Fruit fly (Drosophila melanogaster): ENCODE data around the gene CG13392.

DNA sequence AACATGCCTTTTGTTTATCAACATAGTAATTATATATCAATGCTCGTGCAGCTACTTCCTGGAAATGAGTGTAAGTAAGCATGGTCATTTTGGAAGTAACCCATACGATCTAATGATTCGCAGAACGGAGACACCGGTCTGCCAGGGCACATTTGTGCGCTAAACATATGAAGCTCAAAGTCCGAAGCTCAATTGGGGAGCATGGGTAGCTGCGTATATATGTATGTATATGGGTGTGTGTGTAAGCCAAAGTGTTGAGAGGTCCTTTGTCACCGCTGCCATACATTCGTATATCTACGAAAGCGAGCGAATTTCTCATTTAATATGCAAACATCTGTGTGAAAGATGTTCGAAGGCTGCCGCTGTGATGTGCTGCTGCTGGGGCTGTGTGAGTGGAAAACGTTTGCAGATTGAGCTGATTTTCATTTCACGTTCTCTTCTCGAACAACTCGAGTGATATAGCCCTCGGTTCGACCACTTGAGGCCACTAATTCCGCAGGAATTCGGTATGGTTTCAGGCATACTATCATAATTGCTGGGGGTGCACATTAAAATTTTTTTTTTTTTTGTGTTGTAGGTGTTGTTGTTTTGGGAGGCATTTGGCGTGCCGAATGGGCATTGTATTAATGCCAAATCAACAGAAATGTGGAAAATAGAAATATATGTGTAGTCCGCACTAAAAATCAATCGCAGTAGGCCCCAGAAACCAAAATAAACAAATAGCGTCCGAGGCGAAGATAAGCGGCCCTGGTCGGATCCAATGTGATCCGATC is 35.7 kb upstream of the CG13392 start:
- TF ChIP-seq CTCF (optimal IDR thresholded peaks at IDR 0.05) = no peak
- peak; percentile 23 for TF ChIP-seq CG8478 (optimal IDR thresholded peaks at IDR 0.05)

Data from S2 (cell line).